Worm (Caenorhabditis elegans): ENCODE measurements around the gene ZK185.1.

- TF ChIP-seq efl-1 (optimal IDR thresholded peaks at IDR 0.05): no peak
- TF ChIP-seq efl-1 (GFP tag; optimal IDR thresholded peaks at IDR 0.05 in 1 of 2): peak in 1 of 2 experiments; percentile 58
- TF ChIP-seq nhr-19 (GFP tag; conservative IDR thresholded peaks at IDR 0.05): no peak
- TF ChIP-seq blmp-1 (tag; optimal IDR thresholded peaks at IDR 0.05): no peak
- TF ChIP-seq ceh-88 (GFP tag; IDR thresholded peaks at IDR 0.05): no peak
- no peak for TF ChIP-seq ztf-11 (tag; optimal IDR thresholded peaks at IDR 0.05)
Observed at ce11 chrIV:4548253-4548652, at the start of gene ZK185.1.

Data from whole organism, L1 larva.